Worm (Caenorhabditis elegans) whole organism, L2 larva: ENCODE measurements around the gene R10E4.1.

Experiments used
- aly-2 ChIP-seq: fragments of 150-350 bp; optimal IDR thresholded peaks from 2 replicates; lab custom pipeline; 2014; ENCODE audit warnings: missing biosample characterization, missing genetic modification characterization
- ceh-82 ChIP-seq: fragments of 150-350 bp; optimal IDR thresholded peaks from 2 replicates; lab custom pipeline; 2014; ENCODE audit warnings: missing biosample characterization, missing genetic modification characterization
- fos-1 ChIP-seq: fragments of 150-350 bp; optimal IDR thresholded peaks from 2 replicates; lab custom pipeline; 2014; ENCODE audit warnings: missing biosample characterization, missing genetic modification characterization
- lin-13 ChIP-seq: fragments of 150-350 bp; optimal IDR thresholded peaks from 2 replicates; lab custom pipeline; 2014; ENCODE audit warnings: missing biosample characterization, missing genetic modification reagents, missing genetic modification characterization
- nhr-11 ChIP-seq: fragments of 150-350 bp; optimal IDR thresholded peaks from 2 replicates; lab custom pipeline; 2014; ENCODE audit warnings: missing biosample characterization, missing genetic modification characterization
- nhr-129 ChIP-seq: fragments of 150-350 bp; optimal IDR thresholded peaks from 2 replicates; lab custom pipeline; 2014; ENCODE audit warnings: missing biosample characterization, missing genetic modification characterization
- nhr-237 ChIP-seq: fragments of 150-350 bp; optimal IDR thresholded peaks from 2 replicates; lab custom pipeline; 2014; ENCODE audit warnings: missing biosample characterization, missing genetic modification characterization
- nhr-25 ChIP-seq: fragments of 150-350 bp; sonication (generic microtip); optimal IDR thresholded peaks from 3 replicates; lab custom pipeline; 2014; ENCODE audit warnings: missing biosample characterization, missing genetic modification characterization
- nhr-6 ChIP-seq: fragments of 150-350 bp; optimal IDR thresholded peaks from 2 replicates; lab custom pipeline; 2014; ENCODE audit warnings: missing biosample characterization, missing genetic modification characterization
- nhr-77 ChIP-seq: fragments of 150-350 bp; optimal IDR thresholded peaks from 2 replicates; lab custom pipeline; 2014; ENCODE audit warnings: missing biosample characterization, missing genetic modification characterization
- ztf-11 ChIP-seq: sonication (generic microtip); optimal IDR thresholded peaks from 2 replicates; lab custom pipeline; 2017; ENCODE audit warnings: missing biosample characterization, missing genetic modification characterization

DNA sequence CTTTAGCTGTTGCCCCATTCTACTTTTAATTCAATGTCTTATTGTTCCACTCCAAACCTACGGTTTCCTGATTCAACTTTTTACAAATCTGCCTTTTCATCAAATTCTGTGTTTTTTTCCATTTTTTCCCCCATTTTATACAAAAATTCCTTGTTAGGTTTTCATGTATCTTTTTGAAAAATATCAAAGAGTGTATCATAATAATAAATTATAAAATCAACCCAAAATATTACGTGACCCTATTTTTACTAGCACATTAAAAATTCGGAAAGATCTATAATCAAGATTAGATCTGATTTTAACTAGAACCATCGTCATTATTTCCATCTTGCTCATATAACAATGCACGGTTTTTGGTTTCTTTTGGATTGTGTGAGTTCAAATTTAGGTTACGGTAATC is 50.6 kb downstream of the R10E4.1 start, which contains the start of gene H38K22.6:
- TF ChIP-seq nhr-129 (no peak), nhr-237 (tag; lab: Kevin White, UChicago) (no peak), nhr-11 (tag; lab: Kevin White, UChicago) (no peak), nhr-77 (tag; lab: Kevin White, UChicago) (no peak), lin-13 (GFP tag; lab: Kevin White, UChicago) (no peak), aly-2 (no peak), ceh-82 (tag; lab: Kevin White, UChicago) (no peak), nhr-25 (tag; lab: Kevin White, UChicago) (no peak), fos-1 (tag; lab: Kevin White, UChicago) (no peak), ztf-11 (tag; lab: Kevin White, UChicago) (no peak), nhr-6 (tag; lab: Kevin White, UChicago) (no peak)
